Fruit fly (Drosophila melanogaster): ENCODE data around the gene aurA.

DNA sequence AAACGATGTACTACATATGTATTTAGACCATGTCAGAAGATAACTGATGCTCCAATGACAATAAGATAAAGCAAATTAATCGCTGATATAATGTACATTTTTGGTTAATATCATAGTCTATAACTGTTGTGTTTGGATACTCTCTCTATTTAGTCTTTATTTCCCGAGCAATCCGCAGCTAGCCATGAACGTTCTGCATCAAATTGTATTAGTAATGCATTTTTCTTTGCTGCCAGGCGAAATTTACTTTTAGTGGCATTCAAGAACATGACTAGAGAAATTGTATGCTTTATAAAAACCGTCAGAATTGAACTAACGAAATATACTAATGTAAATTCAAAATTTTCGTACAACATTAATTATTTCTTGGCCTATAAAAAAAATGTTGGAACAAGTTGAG is 8.5 kb downstream of the aurA start, which contains the start of gene GC2:
- TF ChIP-seq usp (GFP tag; optimal IDR thresholded peaks at IDR 0.05) (no peak), pan (optimal IDR thresholded peaks at IDR 0.05) (no peak), psq (optimal IDR thresholded peaks at IDR 0.05) (no peak), CG8478 (optimal IDR thresholded peaks at IDR 0.05) (no peak), Dll (optimal IDR thresholded peaks at IDR 0.05) (no peak)
